Worm (Caenorhabditis elegans) whole organism, L2 larva: ENCODE results near the gene srg-22.

ENCODE experiments used
- R02D3.7 ChIP-seq: fragments of 150-350 bp; optimal IDR thresholded peaks from 2 replicates; lab custom pipeline; 2014; ENCODE audit warnings: missing biosample characterization, missing genetic modification characterization
- egl-27 ChIP-seq: sonication (generic microtip); optimal IDR thresholded peaks from 3 replicates; lab custom pipeline; 2017; ENCODE audit warnings: missing biosample characterization, missing genetic modification reagents, missing genetic modification characterization
- nhr-10 ChIP-seq: sonication (generic microtip); optimal IDR thresholded peaks from 2 replicates; lab custom pipeline; 2017; ENCODE audit warnings: missing biosample characterization, missing genetic modification characterization
- nhr-12 ChIP-seq: fragments of 150-350 bp; optimal IDR thresholded peaks from 2 replicates; lab custom pipeline; 2014; ENCODE audit warnings: missing biosample characterization, missing genetic modification characterization
- nhr-237 ChIP-seq: fragments of 150-350 bp; optimal IDR thresholded peaks from 2 replicates; lab custom pipeline; 2014; ENCODE audit warnings: missing biosample characterization, missing genetic modification characterization
- nhr-77 ChIP-seq: fragments of 150-350 bp; optimal IDR thresholded peaks from 2 replicates; lab custom pipeline; 2014; ENCODE audit warnings: missing biosample characterization, missing genetic modification characterization
- snpc-4 ChIP-seq: fragments of 150-350 bp; optimal IDR thresholded peaks from 2 replicates; lab custom pipeline; 2014; ENCODE audit warnings: missing biosample characterization, missing genetic modification characterization
- unc-39 ChIP-seq: fragments of 150-350 bp; optimal IDR thresholded peaks from 2 replicates; lab custom pipeline; 2014; ENCODE audit warnings: missing biosample characterization, missing genetic modification characterization

- TF ChIP-seq nhr-10 (tag; lab: Kevin White, UChicago) (no peak), snpc-4 (no peak), unc-39 (tag; lab: Kevin White, UChicago) (no peak), nhr-77 (tag; lab: Kevin White, UChicago) (no peak), egl-27 (no peak), R02D3.7 (tag; lab: Kevin White, UChicago) (no peak), nhr-237 (no peak), nhr-12 (tag; lab: Kevin White, UChicago) (no peak)
Observed at ce11 chrII:3126341-3126740, 33.1 kb upstream of the srg-22 start, which contains the start of gene ins-19.
